Worm (Caenorhabditis elegans) whole organism, mixed stage, embryonic: ENCODE measurements around the gene trpp-3.
A peak's percentile ranks its signal among the peaks of the same experiment; 100 is the strongest.

Experiments used
- M03D4.4 ChIP-seq: sonication (generic microtip); optimal IDR thresholded peaks from 2 replicates; lab custom pipeline; 2017; ENCODE audit warnings: mild to moderate bottlenecking, missing genetic modification characterization, missing compliant biosample characterization
- bed-3 ChIP-seq: fragments of 200-800 bp; sonication (Bioruptor generic); optimal IDR thresholded peaks from 3 replicates; lab custom pipeline; 2018; ENCODE audit warnings: mild to moderate bottlenecking, missing genetic modification characterization, moderate library complexity, missing compliant biosample characterization
- ceh-39 ChIP-seq: fragments of 150-350 bp; optimal IDR thresholded peaks from 2 replicates; lab custom pipeline; 2014; ENCODE audit warnings: missing biosample characterization, missing genetic modification characterization
- ceh-43 ChIP-seq: fragments of 200-800 bp; sonication (Bioruptor generic); optimal IDR thresholded peaks from 2 replicates; lab custom pipeline; 2018; ENCODE audit warnings: mild to moderate bottlenecking, missing genetic modification characterization, moderate library complexity, missing compliant biosample characterization
- ceh-83 ChIP-seq: fragments of 200-800 bp; sonication (Bioruptor generic); optimal IDR thresholded peaks from 2 replicates; lab custom pipeline; 2018; ENCODE audit warnings: mild to moderate bottlenecking, missing genetic modification characterization, missing compliant biosample characterization
- ces-1 ChIP-seq: fragments of 150-350 bp; optimal IDR thresholded peaks from 2 replicates; lab custom pipeline; 2014; ENCODE audit warnings: missing biosample characterization, missing genetic modification reagents, missing genetic modification characterization
- cnd-1 ChIP-seq: fragments of 200-800 bp; sonication (Bioruptor generic); optimal IDR thresholded peaks from 2 replicates; lab custom pipeline; 2018; ENCODE audit warnings: mild to moderate bottlenecking, missing genetic modification characterization, missing compliant biosample characterization
- drap-1 ChIP-seq: fragments of 200-800 bp; sonication (Bioruptor generic); optimal IDR thresholded peaks from 3 replicates; lab custom pipeline; 2018; ENCODE audit warnings: mild to moderate bottlenecking, missing genetic modification characterization, missing compliant biosample characterization
- elt-1 ChIP-seq: sonication (generic microtip); optimal IDR thresholded peaks from 2 replicates; lab custom pipeline; 2017; ENCODE audit warnings: missing genetic modification characterization, mild to moderate bottlenecking, missing compliant biosample characterization, antibody characterized with exemption, moderate library complexity, borderline replicate concordance; ENCODE audit not compliant: insufficient read depth
- elt-3 ChIP-seq: fragments of 150-350 bp; optimal IDR thresholded peaks from 2 replicates; lab custom pipeline; 2014; ENCODE audit warnings: missing biosample characterization, missing genetic modification characterization
- flh-1 ChIP-seq: fragments of 200-800 bp; sonication (Bioruptor generic); optimal IDR thresholded peaks from 2 replicates; lab custom pipeline; 2018; ENCODE audit warnings: mild to moderate bottlenecking, missing genetic modification characterization, moderate library complexity, missing compliant biosample characterization
- ham-2 ChIP-seq: fragments of 200-800 bp; sonication (Bioruptor generic); optimal IDR thresholded peaks from 2 replicates; lab custom pipeline; 2018; ENCODE audit warnings: mild to moderate bottlenecking, missing genetic modification characterization, missing compliant biosample characterization
- lin-13 ChIP-seq: fragments of 150-350 bp; optimal IDR thresholded peaks from 2 replicates; lab custom pipeline; 2014; ENCODE audit warnings: missing biosample characterization, missing genetic modification characterization
- lin-32 ChIP-seq: fragments of 200-800 bp; sonication (Bioruptor generic); optimal IDR thresholded peaks from 2 replicates; lab custom pipeline; 2018; ENCODE audit warnings: mild to moderate bottlenecking, missing genetic modification characterization, missing compliant biosample characterization
- lsy-2 ChIP-seq: fragments of 150-350 bp; optimal IDR thresholded peaks from 2 replicates; lab custom pipeline; 2014; ENCODE audit warnings: missing biosample characterization, missing genetic modification characterization
- mab-5 ChIP-seq: fragments of 150-350 bp; optimal IDR thresholded peaks from 2 replicates; lab custom pipeline; 2014; ENCODE audit warnings: missing biosample characterization, missing genetic modification characterization
- mep-1 ChIP-seq: fragments of 150-350 bp; optimal IDR thresholded peaks from 2 replicates; lab custom pipeline; 2017; ENCODE audit warnings: missing biosample characterization, missing genetic modification reagents, missing genetic modification characterization, inconsistent platforms
- mls-2 ChIP-seq: sonication (generic microtip); optimal IDR thresholded peaks from 2 replicates; lab custom pipeline; 2016; ENCODE audit warnings: mild to moderate bottlenecking, missing genetic modification characterization, moderate library complexity, missing compliant biosample characterization
- nhr-12 ChIP-seq: fragments of 150-350 bp; optimal IDR thresholded peaks from 2 replicates; lab custom pipeline; 2014; ENCODE audit warnings: missing biosample characterization, missing genetic modification characterization
- nhr-2 ChIP-seq: fragments of 150-350 bp; optimal IDR thresholded peaks from 2 replicates; lab custom pipeline; 2014; ENCODE audit warnings: missing biosample characterization, missing genetic modification characterization
- nhr-237 ChIP-seq: fragments of 150-350 bp; optimal IDR thresholded peaks from 2 replicates; lab custom pipeline; 2014; ENCODE audit warnings: missing biosample characterization, missing genetic modification characterization
- nhr-28 ChIP-seq: fragments of 150-350 bp; optimal IDR thresholded peaks from 2 replicates; lab custom pipeline; 2014; ENCODE audit warnings: missing biosample characterization, missing genetic modification characterization
- nhr-76 ChIP-seq: sonication (generic microtip); optimal IDR thresholded peaks from 2 replicates; lab custom pipeline; 2017; ENCODE audit warnings: missing biosample characterization, missing genetic modification characterization
- pha-4 ChIP-seq: fragments of 150-350 bp; optimal IDR thresholded peaks from 2 replicates; lab custom pipeline; 2018; ENCODE audit warnings: missing biosample characterization, missing genetic modification reagents, missing genetic modification characterization
- sem-2 ChIP-seq: fragments of 200-800 bp; sonication (Bioruptor generic); optimal IDR thresholded peaks from 2 replicates; lab custom pipeline; 2018; ENCODE audit warnings: mild to moderate bottlenecking, missing genetic modification characterization, missing compliant biosample characterization
- snpc-4 ChIP-seq: fragments of 150-350 bp; optimal IDR thresholded peaks from 2 replicates; lab custom pipeline; 2014; ENCODE audit warnings: missing biosample characterization, missing genetic modification characterization
- tbx-8 ChIP-seq: fragments of 200-800 bp; sonication (Bioruptor generic); optimal IDR thresholded peaks from 2 replicates; lab custom pipeline; 2018; ENCODE audit warnings: mild to moderate bottlenecking, missing genetic modification characterization, moderate library complexity, missing compliant biosample characterization
- unc-120 ChIP-seq: sonication (generic microtip); optimal IDR thresholded peaks from 2 replicates; lab custom pipeline; 2017; ENCODE audit warnings: missing genetic modification characterization, missing compliant biosample characterization; ENCODE audit not compliant: poor library complexity, severe bottlenecking
- unc-39 ChIP-seq: fragments of 150-350 bp; optimal IDR thresholded peaks from 2 replicates; lab custom pipeline; 2014; ENCODE audit warnings: missing biosample characterization, missing genetic modification characterization
- zip-8 ChIP-seq: fragments of 150-350 bp; optimal IDR thresholded peaks from 2 replicates; lab custom pipeline; 2014; ENCODE audit warnings: missing biosample characterization, missing genetic modification characterization
- ztf-11 ChIP-seq: fragments of 150-350 bp; optimal IDR thresholded peaks from 2 replicates; lab custom pipeline; 2014; ENCODE audit warnings: missing biosample characterization, missing genetic modification characterization

Gene trpp-3

ce11 chrIII:9523581-9523980 is 1.8 kb upstream of the trpp-3 start, which contains the start of gene mrps-23:
TSS of gene mrps-23 (minus strand) at chrIII:9523672.
- TF ChIP-seq snpc-4 (tag; lab: Kevin White, UChicago) = no peak
- TF ChIP-seq lsy-2 (tag; lab: Kevin White, UChicago) = peak; percentile 36
- no peak for TF ChIP-seq mls-2
- no peak for TF ChIP-seq nhr-2 (tag; lab: Kevin White, UChicago)
- no peak for TF ChIP-seq sem-2 (GFP tag; lab: Kevin White, UChicago)
- peak; percentile 13 for TF ChIP-seq ceh-83 (GFP tag; lab: Kevin White, UChicago)
- TF ChIP-seq mep-1 (tag; lab: Kevin White, UChicago) = peak; percentile 16
- no peak for TF ChIP-seq ces-1 (GFP tag; lab: Kevin White, UChicago)
- no peak for TF ChIP-seq pha-4 (tag; lab: Kevin White, UChicago)

ce11 chrIII:9526851-9527250 is 1.5 kb downstream of the trpp-3 start, which contains the start of gene ZK1098.6:
TSS of gene ZK1098.6 (plus strand) at chrIII:9527151.
- TF ChIP-seq M03D4.4 (tag; lab: Kevin White, UChicago) (no peak), nhr-28 (tag; lab: Kevin White, UChicago) (no peak), ham-2 (GFP tag; lab: Kevin White, UChicago) (no peak), elt-3 (tag; lab: Kevin White, UChicago) (no peak), unc-120 (tag; lab: Kevin White, UChicago) (no peak), bed-3 (GFP tag; lab: Kevin White, UChicago) (no peak), elt-1 (tag; lab: Kevin White, UChicago) (no peak), cnd-1 (tag; lab: Kevin White, UChicago) (no peak), snpc-4 (tag; lab: Kevin White, UChicago) (no peak), flh-1 (GFP tag; lab: Kevin White, UChicago) (no peak), lsy-2 (tag; lab: Kevin White, UChicago) (no peak), drap-1 (GFP tag; lab: Kevin White, UChicago) (no peak), ces-1 (GFP tag; lab: Kevin White, UChicago) (no peak), tbx-8 (no peak), nhr-2 (tag; lab: Kevin White, UChicago) (no peak), ztf-11 (tag; lab: Kevin White, UChicago) (no peak), nhr-76 (tag; lab: Kevin White, UChicago) (no peak), unc-39 (tag; lab: Kevin White, UChicago) (no peak)

ce11 chrIII:9528824-9529223 is 3.5 kb downstream of the trpp-3 start, which contains the start of gene ZK1098.2:
TSS of gene ZK1098.2 (plus strand) at chrIII:9529159.
- TF ChIP-seq lin-13 (tag; lab: Kevin White, UChicago) = peak; percentile 24
- peak; percentile 33 for TF ChIP-seq M03D4.4 (tag; lab: Kevin White, UChicago)
- TF ChIP-seq nhr-12 (tag; lab: Kevin White, UChicago) = no peak
- no peak for TF ChIP-seq mab-5 (tag; lab: Kevin White, UChicago)
- TF ChIP-seq ces-1 (GFP tag; lab: Kevin White, UChicago) = peak; percentile 40
- peak; percentile 42 for TF ChIP-seq ham-2 (GFP tag; lab: Kevin White, UChicago)
- TF ChIP-seq elt-1 (tag; lab: Kevin White, UChicago) = no peak
- peak; percentile 49 for TF ChIP-seq mep-1 (tag; lab: Kevin White, UChicago)

ce11 chrIII:9538655-9539155 is 13.4 kb downstream of the trpp-3 start, which contains the start of gene ZK1098.3:
TSS of gene ZK1098.3 (minus strand) at chrIII:9538705.
- TF ChIP-seq ceh-43 (GFP tag; lab: Kevin White, UChicago) = no peak
- no peak for TF ChIP-seq pha-4 (tag; lab: Kevin White, UChicago)
- TF ChIP-seq lin-13 (tag; lab: Kevin White, UChicago) = no peak
- TF ChIP-seq ceh-39 = peak; percentile 73
- no peak for TF ChIP-seq flh-1 (GFP tag; lab: Kevin White, UChicago)
- TF ChIP-seq ces-1 (GFP tag; lab: Kevin White, UChicago) = peak; percentile 65

ce11 chrIII:9542280-9542679 is 16.9 kb downstream of the trpp-3 start, which contains the start of gene mut-7:
TSS of gene mut-7 (minus strand) at chrIII:9542380.
- TF ChIP-seq zip-8 (tag; lab: Kevin White, UChicago) (no peak), mep-1 (tag; lab: Kevin White, UChicago) (no peak), nhr-76 (tag; lab: Kevin White, UChicago) (no peak), lin-32 (GFP tag; lab: Kevin White, UChicago) (no peak), ztf-11 (tag; lab: Kevin White, UChicago) (no peak), tbx-8 (no peak), nhr-28 (tag; lab: Kevin White, UChicago) (no peak), lin-13 (tag; lab: Kevin White, UChicago) (no peak), nhr-237 (no peak), pha-4 (tag; lab: Kevin White, UChicago) (no peak), flh-1 (GFP tag; lab: Kevin White, UChicago) (no peak)
